Fruit fly (Drosophila melanogaster): ENCODE data around the gene CG32069.

Gene CG32069

dm6 chr3L:11084557-11085231 is 22.3 kb upstream of the CG32069 start (continued):
- TF ChIP-seq CG15011 (GFP tag; optimal IDR thresholded peaks at IDR 0.05) = peak; percentile 88
- TF ChIP-seq Asciz (GFP tag; optimal IDR thresholded peaks at IDR 0.05) = peak; percentile 98
- peak; percentile 23 for TF ChIP-seq cg (GFP tag; optimal IDR thresholded peaks at IDR 0.05)
- TF ChIP-seq pum (GFP tag; optimal IDR thresholded peaks at IDR 0.05) = peak; percentile 96
- TF ChIP-seq vnd (GFP tag; IDR thresholded peaks at IDR 0.05; ENCODE audit: partially characterized antibody) = no peak
- TF ChIP-seq CG1602 (GFP tag; optimal IDR thresholded peaks at IDR 0.05) = peak; percentile 97
- peak; percentile 97 for TF ChIP-seq CoRest (tag; optimal IDR thresholded peaks at IDR 0.05)
- peak; percentile 97 for TF ChIP-seq Xbp1 (GFP tag; optimal IDR thresholded peaks at IDR 0.05)
- TF ChIP-seq CG17359 (tag; optimal IDR thresholded peaks at IDR 0.05) = peak; percentile 97
- TF ChIP-seq Aef1 (GFP tag; IDR thresholded peaks at IDR 0.05) = peak; percentile 94
- peak; percentile 41 for TF ChIP-seq kni (GFP tag; optimal IDR thresholded peaks at IDR 0.05)
- no peak for TF ChIP-seq sd (tag; optimal IDR thresholded peaks at IDR 0.05)
- peak; percentile 85 for TF ChIP-seq CG14965 (GFP tag; optimal IDR thresholded peaks at IDR 0.05; ENCODE audit: borderline replicate concordance)
- peak; percentile 98 for TF ChIP-seq oc (tag; optimal IDR thresholded peaks at IDR 0.05)
- peak; percentile 68 for TF ChIP-seq Sry-β (GFP tag; optimal IDR thresholded peaks at IDR 0.05)
- peak; percentile 92 for TF ChIP-seq ems (GFP tag; optimal IDR thresholded peaks at IDR 0.05)
- peak; percentile 72 for TF ChIP-seq Sry-δ (GFP tag; optimal IDR thresholded peaks at IDR 0.05)
- peak; percentile 97 for TF ChIP-seq unpg (GFP tag; optimal IDR thresholded peaks at IDR 0.05)
- peak; percentile 93 for TF ChIP-seq CG15696 (tag; optimal IDR thresholded peaks at IDR 0.05)
- peak; percentile 89 for TF ChIP-seq Hmx (GFP tag; optimal IDR thresholded peaks at IDR 0.05)
- TF ChIP-seq CG2712 (tag; optimal IDR thresholded peaks at IDR 0.05) = peak; percentile 98
- TF ChIP-seq BEAF-32 (GFP tag; optimal IDR thresholded peaks at IDR 0.05) = peak; percentile 5
- peak; percentile 93 to 97 for TF ChIP-seq Hr51 (GFP tag; optimal IDR thresholded peaks at IDR 0.05)
- TF ChIP-seq CG11560 (tag; IDR thresholded peaks at IDR 0.05) = peak; percentile 74
- TF ChIP-seq HmgD (GFP tag; optimal IDR thresholded peaks at IDR 0.05) = peak; percentile 82
- peak; percentile 96 for TF ChIP-seq CG12104 (GFP tag; optimal IDR thresholded peaks at IDR 0.05)
- peak; percentile 84 for TF ChIP-seq p53 (GFP tag; optimal IDR thresholded peaks at IDR 0.05)
- TF ChIP-seq CG2116 (GFP tag; optimal IDR thresholded peaks at IDR 0.05) = peak; percentile 84
- TF ChIP-seq sqz (GFP tag; optimal IDR thresholded peaks at IDR 0.05) = peak; percentile 97
- TF ChIP-seq YL-1 (GFP tag; optimal IDR thresholded peaks at IDR 0.05) = peak; percentile 91
- TF ChIP-seq CG13624 (GFP tag; optimal IDR thresholded peaks at IDR 0.05) = peak; percentile 96
- peak in 1 of 3 experiments; percentile 98 for TF ChIP-seq lola (GFP tag; optimal IDR thresholded peaks at IDR 0.05)
- peak; percentile 95 for TF ChIP-seq jumu (GFP tag; optimal IDR thresholded peaks at IDR 0.05)
- TF ChIP-seq slbo (GFP tag; IDR thresholded peaks at IDR 0.05) = peak; percentile 92
- TF ChIP-seq CG4707 (GFP tag; optimal IDR thresholded peaks at IDR 0.05) = peak; percentile 94
- TF ChIP-seq cato (GFP tag; optimal IDR thresholded peaks at IDR 0.05; ENCODE audit: borderline replicate concordance) = peak; percentile 95
- peak; percentile 95 for TF ChIP-seq NC2α (GFP tag; optimal IDR thresholded peaks at IDR 0.05)
- TF ChIP-seq aop (GFP tag; IDR thresholded peaks at IDR 0.05) = peak; percentile 92
- TF ChIP-seq maf-S (GFP tag; optimal IDR thresholded peaks at IDR 0.05) = peak; percentile 93
- peak; percentile 93 for TF ChIP-seq jing (GFP tag; optimal IDR thresholded peaks at IDR 0.05)
- TF ChIP-seq CG9437 (GFP tag; optimal IDR thresholded peaks at IDR 0.05) = peak; percentile 92
- TF ChIP-seq CG16815 (GFP tag; optimal IDR thresholded peaks at IDR 0.05) = peak; percentile 92
- TF ChIP-seq CG31388 (GFP tag; optimal IDR thresholded peaks at IDR 0.05) = peak; percentile 93
- TF ChIP-seq stwl (tag; optimal IDR thresholded peaks at IDR 0.05) = peak; percentile 62
- peak; percentile 84 for TF ChIP-seq tup (GFP tag; optimal IDR thresholded peaks at IDR 0.05)
- peak; percentile 96 for TF ChIP-seq CG2875 (GFP tag; optimal IDR thresholded peaks at IDR 0.05)
- TF ChIP-seq CG15269 (tag; optimal IDR thresholded peaks at IDR 0.05) = peak; percentile 97
- TF ChIP-seq shn (GFP tag; optimal IDR thresholded peaks at IDR 0.05) = peak; percentile 92
